Fruit fly (Drosophila melanogaster): ENCODE results near the gene trol.

Gene trol

dm6 chrX:2581793-2582503 is 36.7 kb upstream of the trol start (continued):
- TF ChIP-seq CG2875 (GFP tag; optimal IDR thresholded peaks at IDR 0.05), result peak; percentile 26
- TF ChIP-seq MTF-1 (GFP tag; optimal IDR thresholded peaks at IDR 0.05; ENCODE audit: borderline replicate concordance), result no peak
- TF ChIP-seq CG3838 (GFP tag; optimal IDR thresholded peaks at IDR 0.05), result no peak
- peak; percentile 83 for TF ChIP-seq HLH54F (GFP tag; optimal IDR thresholded peaks at IDR 0.05)
- peak; percentile 48 for TF ChIP-seq CG5245 (GFP tag; optimal IDR thresholded peaks at IDR 0.05)
- peak; percentile 64 for TF ChIP-seq CG1792 (GFP tag; optimal IDR thresholded peaks at IDR 0.05)
- peak; percentile 13 for TF ChIP-seq CG10462 (GFP tag; optimal IDR thresholded peaks at IDR 0.05)
- no peak for TF ChIP-seq twi (tag; optimal IDR thresholded peaks at IDR 0.05)
- peak; percentile 53 for TF ChIP-seq CG10654 (GFP tag; optimal IDR thresholded peaks at IDR 0.05)
- peak; percentile 78 for TF ChIP-seq CG17328 (GFP tag; IDR thresholded peaks at IDR 0.05)
- peak; percentile 60 for TF ChIP-seq Max (GFP tag; optimal IDR thresholded peaks at IDR 0.05)
- TF ChIP-seq Pdp1 (GFP tag; optimal IDR thresholded peaks at IDR 0.05), result peak; percentile 68 to 75
- peak; percentile 42 for TF ChIP-seq CG8089 (GFP tag; optimal IDR thresholded peaks at IDR 0.05)
- peak; percentile 72; the same call in 2 of the 3 replicates for TF ChIP-seq Mrtf (GFP tag; IDR thresholded peaks at IDR 0.05)
- peak; percentile 32; the same call in 1 of the 2 replicates for TF ChIP-seq wor (GFP tag; IDR thresholded peaks at IDR 0.05)
- no peak for TF ChIP-seq CG17612 (GFP tag; IDR thresholded peaks at IDR 0.05)
- TF ChIP-seq mam (GFP tag; optimal IDR thresholded peaks at IDR 0.05), result peak; percentile 80
- TF ChIP-seq inv (GFP tag; IDR thresholded peaks at IDR 0.05; ENCODE audit: partially characterized antibody), result no peak
- no peak for TF ChIP-seq dmrt11E (tag; optimal IDR thresholded peaks at IDR 0.05)
- TF ChIP-seq Blimp-1 (GFP tag; optimal IDR thresholded peaks at IDR 0.05), result peak; percentile 39
- peak; percentile 76 for TF ChIP-seq ttk (GFP tag; IDR thresholded peaks at IDR 0.05)
- TF ChIP-seq odd (GFP tag; optimal IDR thresholded peaks at IDR 0.05), result peak; percentile 22
- TF ChIP-seq CG6854 (GFP tag; optimal IDR thresholded peaks at IDR 0.05), result peak; percentile 78
- peak; percentile 79 for TF ChIP-seq Hand (GFP tag; optimal IDR thresholded peaks at IDR 0.05)
- peak; percentile 40 for TF ChIP-seq CG18262 (tag; optimal IDR thresholded peaks at IDR 0.05)
- TF ChIP-seq ara (GFP tag; IDR thresholded peaks at IDR 0.05), result 0 out of 2 replicates have a peak, but pooled peaks have one; percentile 36
- TF ChIP-seq lmd (GFP tag; IDR thresholded peaks at IDR 0.05), result peak; percentile 82
- TF ChIP-seq CrebB (tag; optimal IDR thresholded peaks at IDR 0.05), result peak; percentile 33
- TF ChIP-seq CG32532 (GFP tag; IDR thresholded peaks at IDR 0.05), result peak; percentile 88
- TF ChIP-seq CG17359 (tag; optimal IDR thresholded peaks at IDR 0.05), result peak; percentile 74
- TF ChIP-seq Dfd (GFP tag; optimal IDR thresholded peaks at IDR 0.05), result no peak
- peak; percentile 46 for TF ChIP-seq al (GFP tag; IDR thresholded peaks at IDR 0.05)
- TF ChIP-seq Six4 (GFP tag; optimal IDR thresholded peaks at IDR 0.05), result peak; percentile 41
- TF ChIP-seq CG10267 (tag; optimal IDR thresholded peaks at IDR 0.05), result peak; percentile 52
- peak; percentile 33 for TF ChIP-seq D19A (tag; optimal IDR thresholded peaks at IDR 0.05)
- peak; percentile 45 for TF ChIP-seq eyg (GFP tag; optimal IDR thresholded peaks at IDR 0.05)
- no peak for TF ChIP-seq YL-1 (GFP tag; optimal IDR thresholded peaks at IDR 0.05)
- TF ChIP-seq lilli (GFP tag; optimal IDR thresholded peaks at IDR 0.05), result peak; percentile 86
- TF ChIP-seq amos (GFP tag; IDR thresholded peaks at IDR 0.05; ENCODE audit: partially characterized antibody), result no peak
- TF ChIP-seq Ets97D (GFP tag; optimal IDR thresholded peaks at IDR 0.05), result peak; percentile 24
- TF ChIP-seq CG18619 (GFP tag; optimal IDR thresholded peaks at IDR 0.05), result peak; percentile 75
- TF ChIP-seq bowl (GFP tag; IDR thresholded peaks at IDR 0.05), result no peak
- peak; percentile 88 for TF ChIP-seq dysf (GFP tag; IDR thresholded peaks at IDR 0.05)
- peak; percentile 84 for TF ChIP-seq Antp (GFP tag; optimal IDR thresholded peaks at IDR 0.05)
- no peak for TF ChIP-seq pan (optimal IDR thresholded peaks at IDR 0.05)
- TF ChIP-seq pan (GFP tag; optimal IDR thresholded peaks at IDR 0.05 in 1 of 2, IDR thresholded peaks at IDR 0.05 in 1 of 2), result peak in 1 of 2 experiments; percentile 85
- TF ChIP-seq CG10565 (GFP tag; optimal IDR thresholded peaks at IDR 0.05), result no peak
- no peak for TF ChIP-seq CG17802 (tag; optimal IDR thresholded peaks at IDR 0.05)
- TF ChIP-seq NC2β (GFP tag; optimal IDR thresholded peaks at IDR 0.05), result peak; percentile 40
- no peak for TF ChIP-seq Gsc (GFP tag; IDR thresholded peaks at IDR 0.05)
